Fruit fly (Drosophila melanogaster): ENCODE measurements around the gene snf.

snf gene

DNA sequence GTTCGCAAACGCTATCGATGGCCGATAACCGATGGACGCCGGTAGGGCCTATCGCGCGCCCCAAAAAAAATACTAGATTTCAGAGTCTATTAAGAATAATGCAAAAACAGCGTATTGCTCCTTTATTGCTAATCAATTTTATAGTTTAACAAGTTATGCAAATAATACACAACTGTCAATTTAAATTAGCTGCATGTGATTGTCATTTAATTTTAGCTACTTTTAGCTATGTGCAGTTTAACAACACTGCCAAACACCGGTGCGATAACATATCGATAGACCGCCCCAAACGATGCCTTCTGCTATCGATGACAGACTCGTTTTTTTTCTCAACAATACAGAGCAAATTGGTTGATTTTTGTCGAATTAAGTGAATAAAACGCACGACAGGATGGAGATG is at the start of gene snf, which contains the start of gene Cdk7:
Gene snf, plus strand, starts transcription at position 280 of the 400 bp plus-strand sequence.
Gene Cdk7, minus strand, starts transcription at position 21 of the 400 bp plus-strand sequence.
- TF ChIP-seq CG1647 (GFP tag; optimal IDR thresholded peaks at IDR 0.05) = no peak
- no peak for TF ChIP-seq fru (optimal IDR thresholded peaks at IDR 0.05)
- peak; percentile 30 for TF ChIP-seq tin (GFP tag; optimal IDR thresholded peaks at IDR 0.05)
- peak; percentile 92 for TF ChIP-seq sens (GFP tag)
- TF ChIP-seq CG4424 (GFP tag; optimal IDR thresholded peaks at IDR 0.05) = peak; percentile 40
- peak; percentile 53 for TF ChIP-seq Side (GFP tag; optimal IDR thresholded peaks at IDR 0.05)
- peak; percentile 86 for TF ChIP-seq CG9797 (GFP tag; optimal IDR thresholded peaks at IDR 0.05)
- peak; percentile 45 for TF ChIP-seq sob (GFP tag; IDR thresholded peaks at IDR 0.05)
- peak; percentile 47; the same call in 1 of the 2 replicates for TF ChIP-seq slbo (GFP tag; IDR thresholded peaks at IDR 0.05)
- peak in 1 of 2 experiments; percentile 25 for TF ChIP-seq Hr51 (GFP tag; optimal IDR thresholded peaks at IDR 0.05)
- TF ChIP-seq crp (GFP tag; optimal IDR thresholded peaks at IDR 0.05) = peak in 1 of 2 experiments; percentile 5
- no peak for TF ChIP-seq Ssrp (tag; optimal IDR thresholded peaks at IDR 0.05)
- no peak for TF ChIP-seq CG11247 (GFP tag; IDR thresholded peaks at IDR 0.05)
- peak; percentile 73; the same call in 2 of the 3 replicates for TF ChIP-seq Opbp (GFP tag; IDR thresholded peaks at IDR 0.05; ENCODE audit: partially characterized antibody)
- TF ChIP-seq Bgb (GFP tag; IDR thresholded peaks at IDR 0.05; ENCODE audit: partially characterized antibody) = peak; percentile 83
- peak; percentile 53 for TF ChIP-seq Max (GFP tag; optimal IDR thresholded peaks at IDR 0.05)
- no peak for TF ChIP-seq CG3065 (GFP tag; optimal IDR thresholded peaks at IDR 0.05)
- TF ChIP-seq pho (GFP tag; optimal IDR thresholded peaks at IDR 0.05) = peak; percentile 49
- peak; percentile 5 for TF ChIP-seq CG9817 (tag; optimal IDR thresholded peaks at IDR 0.05)
- TF ChIP-seq CG14441 (GFP tag; IDR thresholded peaks at IDR 0.05) = 0 out of 2 replicates have a peak, but pooled peaks have one; percentile 10
- TF ChIP-seq NfI (GFP tag; optimal IDR thresholded peaks at IDR 0.05) = peak; percentile 8
- peak; percentile 27 for TF ChIP-seq CG9727 (GFP tag; optimal IDR thresholded peaks at IDR 0.05)
- TF ChIP-seq Camta (GFP tag; optimal IDR thresholded peaks at IDR 0.05) = peak; percentile 29
- TF ChIP-seq Trl (optimal IDR thresholded peaks at IDR 0.05) = no peak
- peak; percentile 41 for TF ChIP-seq Trl (GFP tag; optimal IDR thresholded peaks at IDR 0.05)
- peak; percentile 79 for TF ChIP-seq tna (GFP tag; IDR thresholded peaks at IDR 0.05; ENCODE audit: partially characterized antibody)
- TF ChIP-seq BEAF-32 (GFP tag; optimal IDR thresholded peaks at IDR 0.05) = peak; percentile 88
- peak; percentile 56 for TF ChIP-seq row (GFP tag; IDR thresholded peaks at IDR 0.05)
- TF ChIP-seq Ets65A (GFP tag) = peak; percentile 89
- TF ChIP-seq CG13287 (GFP tag; IDR thresholded peaks at IDR 0.05; ENCODE audit: partially characterized antibody) = peak; percentile 88
- peak; percentile 27 for TF ChIP-seq chn (GFP tag; optimal IDR thresholded peaks at IDR 0.05)
- TF ChIP-seq CG12391 (tag; optimal IDR thresholded peaks at IDR 0.05) = peak; percentile 51
- peak; percentile 92 for TF ChIP-seq HLH4C (GFP tag; IDR thresholded peaks at IDR 0.05; ENCODE audit: partially characterized antibody)
- no peak for TF ChIP-seq Nf-YB (GFP tag; optimal IDR thresholded peaks at IDR 0.05)
- no peak for TF ChIP-seq CG8281 (tag; optimal IDR thresholded peaks at IDR 0.05)
- peak; percentile 38; the same call in 1 of the 2 replicates for TF ChIP-seq CG32532 (GFP tag; IDR thresholded peaks at IDR 0.05)
- peak; percentile 43 for TF ChIP-seq shn (GFP tag; optimal IDR thresholded peaks at IDR 0.05)
- TF ChIP-seq Optix (GFP tag; IDR thresholded peaks at IDR 0.05) = no peak
- no peak for TF ChIP-seq hth (optimal IDR thresholded peaks at IDR 0.05)
- no peak for TF ChIP-seq lab (GFP tag; optimal IDR thresholded peaks at IDR 0.05)
- no peak for TF ChIP-seq pfk (GFP tag; optimal IDR thresholded peaks at IDR 0.05)
- TF ChIP-seq zf30C (GFP tag; optimal IDR thresholded peaks at IDR 0.05) = no peak
- no peak for TF ChIP-seq CG8765 (GFP tag; IDR thresholded peaks at IDR 0.05)
- TF ChIP-seq Dip3 (GFP tag; optimal IDR thresholded peaks at IDR 0.05) = peak; percentile 63
- peak; percentile 3 for TF ChIP-seq CG17359 (tag; optimal IDR thresholded peaks at IDR 0.05)
- TF ChIP-seq CG6765 (GFP tag; optimal IDR thresholded peaks at IDR 0.05) = no peak
- TF ChIP-seq CG1602 (GFP tag; optimal IDR thresholded peaks at IDR 0.05) = no peak
- TF ChIP-seq CG10979 (tag; optimal IDR thresholded peaks at IDR 0.05) = peak; percentile 25
- TF ChIP-seq Ptx1 (GFP tag; IDR thresholded peaks at IDR 0.05) = peak; percentile 36; the same call in 1 of the 2 replicates
- no peak for TF ChIP-seq gsb-n (tag; optimal IDR thresholded peaks at IDR 0.05)
- no peak for TF ChIP-seq CG12299 (tag; optimal IDR thresholded peaks at IDR 0.05)

Measured in whole organism, embryonic.